Fruit fly (Drosophila melanogaster) S2 (cell line): ENCODE measurements around the gene CG33700.

Source experiments
- CG8478 ChIP-seq: fragments of >200 bp; optimal IDR thresholded peaks from 2 replicates; lab custom pipeline; 2018
- CTCF ChIP-seq, 2 experiments: fragments of >200 bp; optimal IDR thresholded peaks; 2 replicates each; lab custom pipeline; 2018

DNA sequence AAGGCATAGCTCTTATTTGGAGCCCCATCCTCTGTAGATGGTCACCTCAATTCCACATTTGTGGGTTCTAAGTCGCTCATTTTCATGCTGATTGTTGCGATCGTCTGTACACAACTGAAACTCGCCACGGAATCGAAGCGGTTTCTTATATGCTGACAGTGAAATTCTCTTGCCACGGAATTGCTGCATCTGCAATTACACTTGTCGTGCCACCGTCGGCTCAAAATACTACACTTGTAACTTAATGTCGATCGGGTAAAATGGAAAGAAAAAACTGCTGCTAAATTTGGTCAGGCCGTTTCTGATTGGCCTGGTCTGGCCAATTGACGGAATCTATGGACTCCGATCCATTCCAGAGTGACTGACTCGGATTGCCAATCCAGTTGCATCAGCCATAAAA, 28.1 kb downstream of the CG33700 start:
- TF ChIP-seq CTCF (optimal IDR thresholded peaks at IDR 0.05; lab: Kevin White, UChicago) (no peak), CG8478 (lab: Kevin White, UChicago) (no peak)
